Worm (Caenorhabditis elegans) whole organism, L3 larva: ENCODE results near the gene pitr-2.

Source experiments
- R02D3.7 ChIP-seq: fragments of 150-350 bp; optimal IDR thresholded peaks from 2 replicates; lab custom pipeline; 2014; ENCODE audit warnings: missing biosample characterization, missing genetic modification characterization
- ZK546.5 ChIP-seq: sonication (generic microtip); optimal IDR thresholded peaks from 2 replicates; lab custom pipeline; 2017; ENCODE audit warnings: missing biosample characterization, missing genetic modification characterization
- aly-2 ChIP-seq: fragments of 150-350 bp; optimal IDR thresholded peaks from 2 replicates; lab custom pipeline; 2014; ENCODE audit warnings: missing biosample characterization, missing genetic modification characterization
- ama-1 ChIP-seq: fragments of 150-350 bp; optimal IDR thresholded peaks from 2 replicates; lab custom pipeline; 2018
- ceh-16 ChIP-seq: sonication (generic microtip); optimal IDR thresholded peaks from 2 replicates; lab custom pipeline; 2017; ENCODE audit warnings: missing biosample characterization, missing genetic modification characterization
- ceh-28 ChIP-seq: fragments of 150-350 bp; optimal IDR thresholded peaks from 2 replicates; lab custom pipeline; 2014; ENCODE audit warnings: missing biosample characterization, missing genetic modification reagents, missing genetic modification characterization
- ceh-82 ChIP-seq: fragments of 150-350 bp; optimal IDR thresholded peaks from 2 replicates; lab custom pipeline; 2014; ENCODE audit warnings: missing biosample characterization, missing genetic modification characterization
- ceh-9 ChIP-seq: sonication (generic microtip); optimal IDR thresholded peaks from 2 replicates; lab custom pipeline; 2018; ENCODE audit warnings: missing biosample characterization, missing genetic modification characterization
- daf-12 ChIP-seq: fragments of 150-350 bp; optimal IDR thresholded peaks from 2 replicates; lab custom pipeline; 2014; ENCODE audit warnings: missing biosample characterization, missing genetic modification reagents, missing genetic modification characterization
- egl-27 ChIP-seq: sonication (generic microtip); optimal IDR thresholded peaks from 4 replicates; lab custom pipeline; 2017; ENCODE audit warnings: missing biosample characterization, missing genetic modification reagents, missing genetic modification characterization
- egl-5 ChIP-seq: fragments of 150-350 bp; optimal IDR thresholded peaks from 2 replicates; lab custom pipeline; 2017; ENCODE audit warnings: missing biosample characterization, missing genetic modification reagents, missing genetic modification characterization, inconsistent platforms
- elt-1 ChIP-seq: fragments of 150-350 bp; optimal IDR thresholded peaks from 2 replicates; lab custom pipeline; 2014; ENCODE audit warnings: missing biosample characterization, missing genetic modification characterization
- elt-2 ChIP-seq: sonication (generic microtip); optimal IDR thresholded peaks from 2 replicates; lab custom pipeline; 2016; ENCODE audit warnings: missing genetic modification reagents, mild to moderate bottlenecking, missing genetic modification characterization, missing compliant biosample characterization
- elt-3 ChIP-seq, 3 experiments: fragments of 150-350 bp in 1 of 3; sonication (generic microtip) in 2 of 3; optimal IDR thresholded peaks; 2 replicates in 2 of 3; 4 replicates in 1 of 3; lab custom pipeline; 2014 to 2017; ENCODE audit warnings: missing biosample characterization in 3 of 3, missing genetic modification characterization in 3 of 3
- eor-1 ChIP-seq, 2 experiments: fragments of 150-350 bp; optimal IDR thresholded peaks; 2 replicates each; lab custom pipeline; 2014 to 2018; ENCODE audit warnings: missing biosample characterization in 2 of 2, missing genetic modification characterization in 2 of 2
- fkh-10 ChIP-seq: sonication (generic microtip); optimal IDR thresholded peaks from 2 replicates; lab custom pipeline; 2017; ENCODE audit warnings: missing biosample characterization, missing genetic modification reagents, missing genetic modification characterization
- fkh-2 ChIP-seq: fragments of 150-350 bp; optimal IDR thresholded peaks from 2 replicates; lab custom pipeline; 2014; ENCODE audit warnings: missing biosample characterization, missing genetic modification reagents, missing genetic modification characterization
- fos-1 ChIP-seq: fragments of 150-350 bp; optimal IDR thresholded peaks from 2 replicates; lab custom pipeline; 2014; ENCODE audit warnings: missing biosample characterization, missing genetic modification characterization
- hmg-11 ChIP-seq: sonication (generic microtip); optimal IDR thresholded peaks from 2 replicates; lab custom pipeline; 2016; ENCODE audit warnings: missing genetic modification characterization, missing compliant biosample characterization
- jun-1 ChIP-seq: fragments of 150-350 bp; optimal IDR thresholded peaks from 2 replicates; lab custom pipeline; 2014; ENCODE audit warnings: missing biosample characterization, missing genetic modification reagents, missing genetic modification characterization
- lin-15B ChIP-seq: fragments of 150-350 bp; optimal IDR thresholded peaks from 2 replicates; lab custom pipeline; 2014; ENCODE audit warnings: missing biosample characterization, missing genetic modification characterization
- lin-39 ChIP-seq: fragments of 150-350 bp; optimal IDR thresholded peaks from 2 replicates; lab custom pipeline; 2018; ENCODE audit warnings: missing biosample characterization, missing genetic modification reagents, missing genetic modification characterization
- lsy-12 ChIP-seq: sonication (generic microtip); optimal IDR thresholded peaks from 2 replicates; lab custom pipeline; 2016; ENCODE audit warnings: mild to moderate bottlenecking, missing genetic modification characterization, missing compliant biosample characterization
- mdl-1 ChIP-seq: fragments of 150-350 bp; optimal IDR thresholded peaks from 2 replicates; lab custom pipeline; 2014; ENCODE audit warnings: missing biosample characterization, missing genetic modification characterization
- mml-1 ChIP-seq: fragments of 150-350 bp; sonication (generic microtip); optimal IDR thresholded peaks from 3 replicates; lab custom pipeline; 2014; ENCODE audit warnings: missing biosample characterization, missing genetic modification characterization
- nfya-1 ChIP-seq: sonication (generic microtip); optimal IDR thresholded peaks from 2 replicates; lab custom pipeline; 2017; ENCODE audit warnings: missing genetic modification characterization, mild to moderate bottlenecking, missing compliant biosample characterization, antibody characterized with exemption, moderate library complexity; ENCODE audit not compliant: insufficient read depth
- nhr-11 ChIP-seq: fragments of 150-350 bp; optimal IDR thresholded peaks from 2 replicates; lab custom pipeline; 2014; ENCODE audit warnings: missing biosample characterization, missing genetic modification characterization
- nhr-12 ChIP-seq: fragments of 150-350 bp; optimal IDR thresholded peaks from 2 replicates; lab custom pipeline; 2014; ENCODE audit warnings: missing biosample characterization, missing genetic modification characterization
- nhr-23 ChIP-seq: fragments of 150-350 bp; optimal IDR thresholded peaks from 2 replicates; lab custom pipeline; 2014; ENCODE audit warnings: missing biosample characterization, missing genetic modification reagents, missing genetic modification characterization
- nhr-237 ChIP-seq: fragments of 150-350 bp; optimal IDR thresholded peaks from 2 replicates; lab custom pipeline; 2014; ENCODE audit warnings: missing biosample characterization, missing genetic modification characterization
- nhr-25 ChIP-seq: sonication (generic microtip); optimal IDR thresholded peaks from 2 replicates; lab custom pipeline; 2017; ENCODE audit warnings: missing biosample characterization, missing genetic modification characterization
- nhr-28 ChIP-seq: fragments of 150-350 bp; optimal IDR thresholded peaks from 2 replicates; lab custom pipeline; 2014; ENCODE audit warnings: missing biosample characterization, missing genetic modification characterization
- nhr-43 ChIP-seq: sonication (generic microtip); optimal IDR thresholded peaks from 2 replicates; lab custom pipeline; 2016; ENCODE audit warnings: mild to moderate bottlenecking, missing genetic modification characterization, missing compliant biosample characterization; ENCODE audit not compliant: poor library complexity, severe bottlenecking
- nhr-67 ChIP-seq: fragments of 150-350 bp; optimal IDR thresholded peaks from 2 replicates; lab custom pipeline; 2014; ENCODE audit warnings: missing biosample characterization, missing genetic modification characterization
- nhr-76 ChIP-seq: fragments of 150-350 bp; sonication (generic microtip); optimal IDR thresholded peaks from 5 replicates; lab custom pipeline; 2014; ENCODE audit warnings: missing biosample characterization, missing genetic modification characterization
- nhr-77 ChIP-seq: fragments of 150-350 bp; optimal IDR thresholded peaks from 2 replicates; lab custom pipeline; 2014; ENCODE audit warnings: missing biosample characterization, missing genetic modification characterization
- pha-4 ChIP-seq: fragments of 150-350 bp; optimal IDR thresholded peaks from 2 replicates; lab custom pipeline; 2014; ENCODE audit warnings: missing biosample characterization, missing genetic modification reagents, missing genetic modification characterization
- pqm-1 ChIP-seq: fragments of 150-350 bp; optimal IDR thresholded peaks from 2 replicates; lab custom pipeline; 2017; ENCODE audit warnings: missing biosample characterization, missing genetic modification characterization, inconsistent platforms
- sea-2 ChIP-seq: fragments of 150-350 bp; sonication (generic microtip); optimal IDR thresholded peaks from 4 replicates; lab custom pipeline; 2014; ENCODE audit warnings: missing biosample characterization, missing genetic modification reagents, missing genetic modification characterization
- skn-1 ChIP-seq: fragments of 150-350 bp; optimal IDR thresholded peaks from 2 replicates; lab custom pipeline; 2014; ENCODE audit warnings: missing biosample characterization, missing genetic modification characterization
- snpc-4 ChIP-seq: fragments of 150-350 bp; optimal IDR thresholded peaks from 2 replicates; lab custom pipeline; 2014; ENCODE audit warnings: missing biosample characterization, missing genetic modification characterization
- tbx-2 ChIP-seq: sonication (generic microtip); optimal IDR thresholded peaks from 2 replicates; lab custom pipeline; 2016; ENCODE audit warnings: mild to moderate bottlenecking, missing genetic modification characterization, missing compliant biosample characterization
- unc-39 ChIP-seq: sonication (generic microtip); optimal IDR thresholded peaks from 4 replicates; lab custom pipeline; 2017; ENCODE audit warnings: missing biosample characterization, missing genetic modification characterization
- unc-62 ChIP-seq: fragments of 150-350 bp; sonication (generic microtip); optimal IDR thresholded peaks from 4 replicates; lab custom pipeline; 2014; ENCODE audit warnings: missing biosample characterization, missing genetic modification reagents, missing genetic modification characterization
- zag-1 ChIP-seq: fragments of 150-350 bp; optimal IDR thresholded peaks from 2 replicates; lab custom pipeline; 2014; ENCODE audit warnings: missing biosample characterization, missing genetic modification characterization
- ztf-11 ChIP-seq: fragments of 150-350 bp; optimal IDR thresholded peaks from 2 replicates; lab custom pipeline; 2014; ENCODE audit warnings: missing biosample characterization, missing genetic modification characterization
- ztf-4 ChIP-seq: fragments of 150-350 bp; optimal IDR thresholded peaks from 2 replicates; lab custom pipeline; 2014; ENCODE audit warnings: missing biosample characterization, missing genetic modification characterization

Gene pitr-2

ce11 chrV:9085845-9086244 is 51.7 kb downstream of the pitr-2 start:
- TF ChIP-seq egl-27 (tag; lab: Kevin White, UChicago), result no peak
- no peak for TF ChIP-seq lin-15B (tag; lab: Kevin White, UChicago)
- TF ChIP-seq ztf-11, result no peak
- no peak for TF ChIP-seq hmg-11
- peak; percentile 88 for TF ChIP-seq nhr-43 (tag; lab: Kevin White, UChicago)
- no peak for TF ChIP-seq unc-39 (tag; lab: Kevin White, UChicago)
- no peak for TF ChIP-seq nhr-237 (tag; lab: Kevin White, UChicago)
- TF ChIP-seq ceh-82 (tag; lab: Kevin White, UChicago), result no peak
- TF ChIP-seq nhr-12 (tag; lab: Kevin White, UChicago), result no peak
- TF ChIP-seq ceh-16, result no peak
- TF ChIP-seq ZK546.5 (tag; lab: Kevin White, UChicago), result no peak
- TF ChIP-seq zag-1 (tag; lab: Kevin White, UChicago), result no peak
- no peak for TF ChIP-seq ztf-4 (tag; lab: Kevin White, UChicago)
- TF ChIP-seq fkh-2 (tag; lab: Kevin White, UChicago), result no peak
- TF ChIP-seq sea-2 (GFP tag; lab: Kevin White, UChicago), result no peak
- no peak for TF ChIP-seq nhr-76 (tag; lab: Kevin White, UChicago)
- peak; percentile 43 for TF ChIP-seq jun-1
- TF ChIP-seq lin-39 (tag; lab: Kevin White, UChicago), result no peak
- peak; percentile 73 for TF ChIP-seq nhr-25 (tag; lab: Kevin White, UChicago)
- peak; percentile 89 for TF ChIP-seq nhr-23 (tag; lab: Kevin White, UChicago)
- TF ChIP-seq mml-1 (tag; lab: Kevin White, UChicago), result no peak
- no peak for TF ChIP-seq daf-12 (tag; lab: Kevin White, UChicago)
- no peak for TF ChIP-seq nhr-28 (tag; lab: Kevin White, UChicago)
- TF ChIP-seq skn-1 (tag; lab: Kevin White, UChicago), result no peak
- TF ChIP-seq lsy-12 (tag; lab: Kevin White, UChicago), result no peak
- TF ChIP-seq aly-2 (tag; lab: Kevin White, UChicago), result no peak
- no peak for TF ChIP-seq mdl-1 (tag; lab: Kevin White, UChicago)
- no peak for TF ChIP-seq fos-1 (tag; lab: Kevin White, UChicago)
- peak; percentile 22 for TF ChIP-seq tbx-2
- no peak for TF ChIP-seq pha-4 (tag; lab: Kevin White, UChicago)
- no peak for TF ChIP-seq eor-1 (tag; optimal IDR thresholded peaks at IDR 0.05; lab: Kevin White, UChicago)
- no peak for TF ChIP-seq ama-1 (lab: Kevin White, UChicago)
- TF ChIP-seq nhr-67 (tag; lab: Kevin White, UChicago), result no peak
- no peak for TF ChIP-seq unc-62 (GFP tag; lab: Kevin White, UChicago)
- TF ChIP-seq nhr-11 (tag; lab: Kevin White, UChicago), result no peak
- peak in 1 of 3 experiments; percentile 84 for TF ChIP-seq elt-3 (tag; optimal IDR thresholded peaks at IDR 0.05; lab: Kevin White, UChicago)
- no peak for TF ChIP-seq nhr-77 (tag; lab: Kevin White, UChicago)
- TF ChIP-seq nfya-1 (tag; lab: Kevin White, UChicago), result no peak
- TF ChIP-seq elt-2 (tag; lab: Kevin White, UChicago), result peak; percentile 34
- TF ChIP-seq snpc-4 (tag; lab: Kevin White, UChicago), result no peak
- no peak for TF ChIP-seq R02D3.7 (tag; lab: Kevin White, UChicago)
- no peak for TF ChIP-seq egl-5
- TF ChIP-seq pqm-1 (tag; lab: Kevin White, UChicago), result peak; percentile 15
- no peak for TF ChIP-seq elt-1
- no peak for TF ChIP-seq ceh-9 (tag; lab: Kevin White, UChicago)
- TF ChIP-seq fkh-10 (GFP tag; lab: Kevin White, UChicago), result no peak
- peak; percentile 58 for TF ChIP-seq ceh-28 (tag; lab: Kevin White, UChicago)
